Fruit fly (Drosophila melanogaster) whole organism, embryonic: ENCODE data around the gene BomBc3.
A peak's percentile ranks its signal among the peaks of the same experiment; 100 is the strongest.

Experiments
- Atf6 ChIP-seq: fragments of 200-800 bp; sonication (Bioruptor generic); IDR thresholded peaks from 2 replicates; pipeline ENCODE4 v1.3.6; 2022; ENCODE audit warnings: missing biosample characterization, missing genetic modification characterization
- CG11398 ChIP-seq: fragments of 200-800 bp; sonication (Bioruptor generic); optimal IDR thresholded peaks from 2 replicates; lab custom pipeline; 2016; ENCODE audit warnings: missing biosample characterization, missing genetic modification characterization
- CG11695 ChIP-seq: fragments of 200-800 bp; sonication (Bioruptor generic); IDR thresholded peaks from 3 replicates; pipeline ENCODE4 v1.3.6; 2022; ENCODE audit warnings: missing biosample characterization, missing genetic modification characterization
- CG14860 ChIP-seq: fragments of 200-800 bp; sonication (Bioruptor generic); IDR thresholded peaks from 3 replicates; pipeline ENCODE4 v1.3.6; 2022; ENCODE audit warnings: missing biosample characterization, missing genetic modification characterization; ENCODE audit not compliant: partially characterized antibody
- CG15479 ChIP-seq: fragments of 200-800 bp; sonication (Bioruptor generic); optimal IDR thresholded peaks from 3 replicates; lab custom pipeline; 2019; ENCODE audit warnings: missing biosample characterization, mild to moderate bottlenecking, missing genetic modification characterization, moderate library complexity
- CG16779 ChIP-seq: fragments of 200-800 bp; sonication (Bioruptor generic); IDR thresholded peaks from 2 replicates; pipeline ENCODE4 v1.3.6; 2022; ENCODE audit warnings: missing biosample characterization, missing genetic modification characterization
- CG16813 ChIP-seq: fragments of 200-800 bp; sonication (Bioruptor generic); IDR thresholded peaks from 3 replicates; pipeline ENCODE4 v1.3.6; 2022; ENCODE audit warnings: missing biosample characterization, missing genetic modification characterization; ENCODE audit not compliant: partially characterized antibody
- CG17361 ChIP-seq: fragments of 200-800 bp; sonication (Bioruptor generic); IDR thresholded peaks from 3 replicates; pipeline ENCODE4 v1.3.6; 2022; ENCODE audit warnings: missing biosample characterization, missing genetic modification characterization
- CG2199 ChIP-seq: fragments of 200-800 bp; sonication (Bioruptor generic); IDR thresholded peaks from 3 replicates; pipeline ENCODE4 v1.3.6; 2022; ENCODE audit warnings: missing biosample characterization, missing genetic modification characterization
- CG34376 ChIP-seq: fragments of 200-800 bp; sonication (Bioruptor generic); optimal IDR thresholded peaks from 2 replicates; lab custom pipeline; 2018; ENCODE audit warnings: missing biosample characterization, mild to moderate bottlenecking, missing genetic modification characterization
- CG3847 ChIP-seq: fragments of 200-800 bp; sonication (Bioruptor generic); IDR thresholded peaks from 2 replicates; pipeline ENCODE4 v1.3.6; 2022; ENCODE audit warnings: missing biosample characterization, missing genetic modification characterization
- CG43689 ChIP-seq: fragments of 200-800 bp; sonication (Bioruptor generic); IDR thresholded peaks from 2 replicates; pipeline ENCODE4 v1.3.6; 2022; ENCODE audit warnings: missing biosample characterization, missing genetic modification characterization
- CG4854 ChIP-seq: fragments of 200-800 bp; sonication (Bioruptor generic); optimal IDR thresholded peaks from 2 replicates; lab custom pipeline; 2016; ENCODE audit warnings: missing biosample characterization, missing genetic modification characterization, inconsistent platforms
- CG7357 ChIP-seq: fragments of 200-800 bp; sonication (Bioruptor generic); IDR thresholded peaks from 3 replicates; pipeline ENCODE4 v1.3.6; 2022; ENCODE audit warnings: missing biosample characterization, missing genetic modification characterization
- CG9932 ChIP-seq: fragments of 200-800 bp; sonication (Bioruptor generic); IDR thresholded peaks from 2 replicates; pipeline ENCODE4 v1.3.6; 2022; ENCODE audit warnings: missing biosample characterization, missing genetic modification characterization
- Dfd ChIP-seq, 2 experiments: fragments of >200 bp; optimal IDR thresholded peaks; 2 replicates each; lab custom pipeline; 2017; ENCODE audit warnings: missing biosample characterization in 2 of 2, missing genetic modification characterization in 2 of 2
- Hr51 ChIP-seq, 2 experiments: fragments of 200-800 bp; sonication (Bioruptor generic); optimal IDR thresholded peaks; 2 replicates in 1 of 2; 3 replicates in 1 of 2; lab custom pipeline; 2016 to 2018; ENCODE audit warnings: missing biosample characterization in 2 of 2, missing genetic modification characterization in 2 of 2, mild to moderate bottlenecking in 1 of 2, moderate library complexity in 1 of 2
- Hr78 ChIP-seq, 2 experiments: fragments of 200-800 bp in 1 of 2; fragments of >200 bp in 1 of 2; sonication (Bioruptor generic) in 1 of 2; optimal IDR thresholded peaks; 2 replicates each; lab custom pipeline; 2017 to 2019; ENCODE audit warnings: missing biosample characterization in 2 of 2, missing genetic modification characterization in 2 of 2, mild to moderate bottlenecking in 1 of 2, moderate library complexity in 1 of 2
- Myb ChIP-seq: fragments of 200-800 bp; sonication (Bioruptor generic); optimal IDR thresholded peaks from 2 replicates; lab custom pipeline; 2016; ENCODE audit warnings: missing biosample characterization, missing genetic modification characterization
- Opbp ChIP-seq: fragments of 200-800 bp; sonication (Bioruptor generic); IDR thresholded peaks from 3 replicates; pipeline ENCODE4 v1.3.6; 2022; ENCODE audit warnings: missing biosample characterization, missing genetic modification characterization; ENCODE audit not compliant: partially characterized antibody
- Pdp1 ChIP-seq, 2 experiments: fragments of 200-800 bp; sonication (Bioruptor generic); optimal IDR thresholded peaks; 3 replicates each; lab custom pipeline; 2016; ENCODE audit warnings: missing biosample characterization in 2 of 2, missing genetic modification characterization in 2 of 2, mild to moderate bottlenecking in 1 of 2, moderate library complexity in 1 of 2
- Side ChIP-seq: fragments of 200-800 bp; sonication (Bioruptor generic); optimal IDR thresholded peaks from 2 replicates; lab custom pipeline; 2016; ENCODE audit warnings: missing biosample characterization, missing genetic modification characterization
- Ssrp ChIP-seq: fragments of 200-800 bp; sonication (Bioruptor generic); optimal IDR thresholded peaks from 2 replicates; lab custom pipeline; 2018; ENCODE audit warnings: missing biosample characterization, mild to moderate bottlenecking, missing genetic modification characterization, moderate library complexity
- Vsx1 ChIP-seq: fragments of 200-800 bp; sonication (Bioruptor generic); optimal IDR thresholded peaks from 2 replicates; lab custom pipeline; 2017; ENCODE audit warnings: missing biosample characterization, mild to moderate bottlenecking, missing genetic modification characterization, missing genetic modification reagents
- cg ChIP-seq: fragments of 200-800 bp; sonication (Bioruptor generic); optimal IDR thresholded peaks from 3 replicates; lab custom pipeline; 2019; ENCODE audit warnings: missing biosample characterization, mild to moderate bottlenecking, missing genetic modification characterization, moderate library complexity
- chm ChIP-seq: fragments of 200-800 bp; sonication (Bioruptor generic); IDR thresholded peaks from 2 replicates; pipeline ENCODE4 v1.3.6; 2022; ENCODE audit warnings: missing biosample characterization, missing genetic modification characterization
- ci ChIP-seq: fragments of 200-800 bp; sonication (Bioruptor generic); IDR thresholded peaks from 3 replicates; pipeline ENCODE4 v1.3.6; 2022; ENCODE audit warnings: missing biosample characterization, missing genetic modification characterization
- crol ChIP-seq: fragments of 200-800 bp; sonication (Bioruptor generic); IDR thresholded peaks from 2 replicates; pipeline ENCODE4 v1.3.6; 2022; ENCODE audit warnings: missing biosample characterization, missing genetic modification characterization
- grn ChIP-seq: fragments of 200-800 bp; sonication (Bioruptor generic); optimal IDR thresholded peaks from 3 replicates; lab custom pipeline; 2017; ENCODE audit warnings: missing biosample characterization, missing genetic modification characterization
- kah ChIP-seq: fragments of 200-800 bp; sonication (Bioruptor generic); optimal IDR thresholded peaks from 2 replicates; lab custom pipeline; 2018; ENCODE audit warnings: missing biosample characterization, mild to moderate bottlenecking, missing genetic modification characterization
- ken ChIP-seq: fragments of 200-800 bp; sonication (Bioruptor generic); IDR thresholded peaks from 3 replicates; pipeline ENCODE4 v1.3.6; 2022; ENCODE audit warnings: missing biosample characterization, missing genetic modification characterization
- lov ChIP-seq, 2 experiments: fragments of 200-800 bp in 1 of 2; fragments of >200 bp in 1 of 2; sonication (Bioruptor generic) in 1 of 2; IDR thresholded peaks in 1 of 2; optimal IDR thresholded peaks in 1 of 2; 2 replicates in 1 of 2; 3 replicates in 1 of 2; pipeline versions ENCODE4 v1.3.6 to Lab custom; 2017 to 2022; ENCODE audit warnings: missing biosample characterization in 1 of 2, missing genetic modification characterization in 1 of 2
- odd ChIP-seq: fragments of 200-800 bp; sonication (Bioruptor generic); optimal IDR thresholded peaks from 2 replicates; lab custom pipeline; 2017; ENCODE audit warnings: missing biosample characterization, mild to moderate bottlenecking, missing genetic modification characterization
- sens ChIP-seq: fragments of 200-800 bp; sonication (Bioruptor generic); peaks from one replicate; lab custom pipeline; 2016; ENCODE audit warnings: missing biosample characterization, missing genetic modification characterization
- sens-2 ChIP-seq: fragments of 200-800 bp; sonication (Bioruptor generic); IDR thresholded peaks from 2 replicates; pipeline ENCODE4 v1.3.6; 2022; ENCODE audit warnings: missing biosample characterization, missing genetic modification characterization
- slbo ChIP-seq: fragments of 200-800 bp; sonication (Bioruptor generic); IDR thresholded peaks from 2 replicates; pipeline ENCODE4 v1.3.6; 2022; ENCODE audit warnings: missing biosample characterization, missing genetic modification characterization
- sr ChIP-seq: fragments of 200-800 bp; sonication (Bioruptor generic); IDR thresholded peaks from 3 replicates; pipeline ENCODE4 v1.3.6; 2022; ENCODE audit warnings: missing biosample characterization, missing genetic modification characterization
- ttk ChIP-seq: fragments of 200-800 bp; sonication (Bioruptor generic); IDR thresholded peaks from 2 replicates; pipeline ENCODE4 v2.1.2; 2022; ENCODE audit warnings: missing biosample characterization, missing genetic modification characterization
- tup ChIP-seq: fragments of 200-800 bp; sonication (Bioruptor generic); optimal IDR thresholded peaks from 2 replicates; lab custom pipeline; 2016; ENCODE audit warnings: missing biosample characterization, mild to moderate bottlenecking, missing genetic modification characterization, moderate library complexity
- vnd ChIP-seq: fragments of 200-800 bp; sonication (Bioruptor generic); IDR thresholded peaks from 3 replicates; pipeline ENCODE4 v1.3.6; 2022; ENCODE audit warnings: missing biosample characterization, missing genetic modification characterization; ENCODE audit not compliant: partially characterized antibody
- yki ChIP-seq: fragments of >200 bp; optimal IDR thresholded peaks from 3 replicates; lab custom pipeline; 2018
- zf30C ChIP-seq: fragments of 200-800 bp; sonication (Bioruptor generic); optimal IDR thresholded peaks from 3 replicates; lab custom pipeline; 2018; ENCODE audit warnings: missing biosample characterization, mild to moderate bottlenecking, missing genetic modification characterization

Gene BomBc3

DNA sequence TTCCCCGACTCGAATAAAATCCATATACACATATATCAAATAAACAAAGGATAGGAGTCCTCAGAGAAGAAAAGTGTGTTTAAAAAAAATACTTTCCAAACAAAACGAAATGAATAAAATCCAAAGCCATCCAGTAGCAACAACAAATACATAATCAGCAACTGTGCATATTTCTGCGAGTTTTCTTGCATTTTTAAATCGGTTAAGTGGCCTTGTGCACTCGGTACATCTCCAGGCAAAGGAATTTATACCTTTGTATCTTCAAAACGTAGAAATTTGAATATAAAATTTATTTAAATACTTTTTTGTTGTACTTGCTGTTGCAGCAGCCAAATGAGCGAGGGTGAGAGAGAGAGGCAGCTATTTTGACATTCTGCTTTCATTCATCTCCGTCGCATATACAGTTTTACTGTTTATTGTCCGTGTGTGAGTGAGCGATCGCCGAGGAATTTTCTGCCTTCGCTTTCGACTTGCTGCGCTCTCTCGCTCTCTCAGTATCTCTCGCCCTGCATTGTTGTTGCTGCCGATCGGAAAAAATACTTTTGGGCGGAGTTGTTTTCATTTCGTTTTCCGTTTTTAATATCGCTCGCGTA lies 44.5 kb upstream of the BomBc3 start (continued):
- TF ChIP-seq cg (peak; percentile 73), yki (peak; percentile 71)

DNA sequence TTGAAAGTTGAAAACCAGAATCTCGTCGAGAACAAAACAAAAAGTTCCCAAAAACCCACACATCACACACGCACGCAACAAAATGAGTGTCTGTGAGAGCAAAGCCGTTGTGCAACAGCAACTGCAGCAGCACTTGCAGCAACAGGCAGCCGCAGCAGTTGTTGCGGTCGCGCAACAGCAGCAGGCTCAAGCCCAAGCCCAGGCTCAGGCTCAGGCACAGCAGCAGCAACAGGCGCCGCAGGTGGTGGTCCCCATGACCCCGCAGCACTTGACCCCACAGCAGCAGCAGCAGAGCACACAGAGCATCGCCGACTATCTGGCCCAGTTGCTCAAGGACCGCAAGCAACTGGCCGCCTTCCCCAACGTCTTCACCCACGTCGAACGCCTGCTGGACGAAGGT lies 43.9 kb upstream of the BomBc3 start:
- TF ChIP-seq CG34376 (GFP tag; lab: Kevin White, UChicago) (no peak), CG16779 (GFP tag; lab: Robert Waterston, UW) (peak; percentile 62; the same call in 1 of the 2 replicates), Myb (GFP tag; lab: Kevin White, UChicago) (no peak), sens (GFP tag; lab: Kevin White, UChicago) (peak; percentile 58), vnd (GFP tag; lab: Robert Waterston, UW) (0 out of 3 replicates have a peak, but pooled peaks have one; percentile 10), Vsx1 (no peak), Dfd (GFP tag; optimal IDR thresholded peaks at IDR 0.05; lab: Kevin White, UChicago) (peak in 1 of 2 experiments; percentile 45), Pdp1 (GFP tag; optimal IDR thresholded peaks at IDR 0.05; lab: Kevin White, UChicago) (peak in 1 of 2 experiments; percentile 79), CG4854 (GFP tag; lab: Kevin White, UChicago) (no peak), CG15479 (no peak), slbo (GFP tag; lab: Robert Waterston, UW) (peak; percentile 41; the same call in 1 of the 2 replicates), sr (GFP tag; lab: Robert Waterston, UW) (no peak), ci (0 out of 3 replicates have a peak, but pooled peaks have one; percentile 44), odd (GFP tag; lab: Kevin White, UChicago) (no peak), sens-2 (GFP tag; lab: Robert Waterston, UW) (no peak), Hr51 (GFP tag; optimal IDR thresholded peaks at IDR 0.05; lab: Kevin White, UChicago) (no peak), chm (GFP tag; lab: Robert Waterston, UW) (0 out of 2 replicates have a peak, but pooled peaks have one; percentile 46), CG11695 (GFP tag; lab: Robert Waterston, UW) (no peak), CG17361 (GFP tag; lab: Robert Waterston, UW) (no peak), Side (GFP tag; lab: Kevin White, UChicago) (no peak), CG9932 (GFP tag; lab: Robert Waterston, UW) (peak; percentile 23; the same call in 1 of the 2 replicates), CG43689 (GFP tag; lab: Robert Waterston, UW) (no peak), CG7357 (GFP tag; lab: Robert Waterston, UW) (no peak), Hr78 (GFP tag; optimal IDR thresholded peaks at IDR 0.05; lab: Kevin White, UChicago) (peak in 1 of 2 experiments; percentile 64), ken (GFP tag; lab: Robert Waterston, UW) (0 out of 3 replicates have a peak, but pooled peaks have one; percentile 30), crol (GFP tag; lab: Robert Waterston, UW) (peak; percentile 11; the same call in 1 of the 2 replicates), CG11398 (no peak), Opbp (0 out of 3 replicates have a peak, but pooled peaks have one; percentile 35), grn (GFP tag; lab: Kevin White, UChicago) (no peak), Atf6 (GFP tag; lab: Robert Waterston, UW) (0 out of 2 replicates have a peak, but pooled peaks have one; percentile 12), tup (GFP tag; lab: Kevin White, UChicago) (no peak), ttk (GFP tag; lab: Robert Waterston, UW) (0 out of 2 replicates have a peak, but pooled peaks have one; percentile 13), CG3847 (GFP tag; lab: Robert Waterston, UW) (0 out of 2 replicates have a peak, but pooled peaks have one; percentile 14), CG16813 (0 out of 3 replicates have a peak, but pooled peaks have one; percentile 21), kah (GFP tag; lab: Kevin White, UChicago) (peak; percentile 0), CG2199 (0 out of 3 replicates have a peak, but pooled peaks have one; percentile 11), lov (optimal IDR thresholded peaks at IDR 0.05; lab: Kevin White, UChicago) (no peak), lov (GFP tag; IDR thresholded peaks at IDR 0.05; lab: Robert Waterston, UW) (peak; percentile 50; the same call in 1 of the 3 replicates), Ssrp (tag; lab: Kevin White, UChicago) (no peak), zf30C (no peak), CG14860 (GFP tag; lab: Robert Waterston, UW) (0 out of 3 replicates have a peak, but pooled peaks have one; percentile 31)
